Worm (Caenorhabditis elegans): ENCODE measurements around the gene F21H7.2.

Gene F21H7.2

DNA sequence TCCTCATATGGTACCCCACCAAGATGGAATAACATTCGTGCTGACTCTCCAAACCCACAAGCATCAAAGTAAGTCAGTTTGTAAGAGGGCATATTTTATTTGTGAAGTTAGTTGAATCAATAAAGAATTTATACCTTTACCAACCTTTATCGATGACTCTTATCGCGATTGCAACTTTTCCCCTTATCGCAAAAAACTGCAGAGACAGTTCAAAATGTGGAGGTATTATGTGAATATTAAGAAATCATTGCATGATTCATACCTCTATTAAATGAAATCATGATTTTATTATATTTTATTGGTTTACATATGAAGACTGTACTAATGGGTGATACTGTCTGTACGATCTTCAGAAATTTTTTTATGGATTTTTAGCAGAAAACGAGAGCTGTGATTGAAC is 2.4 kb upstream of the F21H7.2 start, which contains the start of gene gst-22:
gst-22 (minus strand) TSS at position 103 of the 400 bp plus-strand sequence.
- no peak for TF ChIP-seq unc-62 (GFP tag; optimal IDR thresholded peaks at IDR 0.05)

DNA sequence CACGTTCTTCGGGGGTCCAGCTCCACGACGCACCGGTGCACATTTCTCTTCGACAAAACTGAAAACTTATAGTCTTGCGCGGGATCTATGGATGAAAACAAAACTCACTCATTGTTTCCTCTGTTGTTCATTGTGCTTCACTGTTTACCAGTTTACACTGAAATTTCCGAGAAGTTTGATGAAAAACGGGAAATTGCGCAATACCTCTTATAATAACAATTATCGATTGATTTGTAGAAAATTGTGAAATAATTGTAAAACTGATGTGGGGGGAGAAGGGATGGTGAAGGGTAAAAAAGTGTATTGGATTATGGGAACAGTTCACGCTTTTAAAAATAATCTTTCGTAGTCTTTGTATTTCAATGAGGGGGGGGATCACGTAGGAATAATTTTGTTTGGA is 357 bp downstream of the F21H7.2 start:
- no peak for TF ChIP-seq unc-62 (GFP tag; optimal IDR thresholded peaks at IDR 0.05)

DNA sequence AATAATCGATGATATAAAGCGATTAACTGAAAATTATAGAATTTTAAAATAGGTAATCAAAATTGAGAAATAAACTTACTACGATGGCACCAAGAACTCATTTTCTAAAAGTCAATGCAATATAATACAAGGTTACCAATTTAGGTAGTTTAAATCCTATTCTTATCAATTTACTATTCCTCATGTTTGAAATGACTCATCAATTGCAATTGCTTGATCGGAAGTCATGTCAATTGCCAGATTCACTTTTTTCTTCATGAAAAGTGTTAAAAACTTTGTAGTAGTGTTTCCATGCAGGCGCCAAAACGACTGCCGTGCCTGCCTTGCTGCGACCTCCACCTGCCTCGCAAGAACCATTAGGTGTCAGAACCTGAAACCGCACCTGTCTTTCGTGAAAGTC is 3.2 kb downstream of the F21H7.2 start, which contains the start of gene F11A5.13:
F11A5.13 (minus strand) TSS at position 101 of the 400 bp plus-strand sequence.
- no peak for TF ChIP-seq unc-62 (GFP tag; optimal IDR thresholded peaks at IDR 0.05)

DNA sequence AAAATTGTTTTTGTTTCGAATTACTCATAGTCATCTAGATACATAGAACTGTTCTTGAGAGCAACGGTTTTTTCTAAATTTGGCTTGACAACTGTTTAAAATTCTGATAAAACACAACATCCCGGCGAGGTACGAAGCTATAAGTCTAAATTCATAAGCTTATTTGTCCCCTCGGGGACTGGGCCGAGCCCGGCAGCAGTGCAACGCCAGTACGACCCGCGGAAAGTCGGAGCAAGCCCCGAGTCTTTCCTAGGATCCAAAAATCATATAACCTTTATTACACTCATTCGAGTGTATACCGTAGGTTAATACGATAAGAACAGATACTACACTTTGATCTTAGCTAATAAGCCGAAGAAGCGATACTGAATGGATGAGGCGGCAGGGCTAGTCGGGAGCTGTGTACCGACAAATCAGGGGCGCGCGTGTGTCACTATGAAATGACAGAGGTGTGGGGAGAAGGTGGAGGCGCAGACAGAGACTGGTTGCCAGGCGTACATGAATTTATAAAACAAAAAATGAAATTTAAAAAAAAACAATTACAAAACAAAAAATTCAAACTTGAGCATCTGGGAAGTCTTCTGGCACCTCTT is 4.2 kb downstream of the F21H7.2 start:
- no peak for TF ChIP-seq unc-62 (GFP tag; optimal IDR thresholded peaks at IDR 0.05)

DNA sequence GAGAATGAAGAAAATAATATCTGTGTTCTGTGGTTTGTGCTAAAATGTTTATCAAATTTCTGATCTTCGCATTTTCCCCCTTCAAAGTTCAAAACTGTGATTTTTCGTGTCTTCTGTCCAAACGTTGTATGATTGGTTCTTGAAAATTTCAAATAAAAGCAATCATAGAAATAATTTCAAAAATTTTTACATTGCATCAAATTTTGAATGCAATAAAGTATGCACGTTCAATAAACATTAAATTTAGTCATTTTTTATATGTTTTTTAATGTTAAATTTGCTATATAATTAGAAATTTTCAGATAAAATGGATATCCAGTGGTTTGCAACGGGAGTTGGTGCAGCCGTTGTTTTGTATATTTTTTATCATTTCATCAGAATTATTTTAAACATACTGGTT is 5.8 kb downstream of the F21H7.2 start, which contains the start of gene stdh-2:
stdh-2 (plus strand) TSS at position 301 of the 400 bp plus-strand sequence.
- no peak for TF ChIP-seq unc-62 (GFP tag; optimal IDR thresholded peaks at IDR 0.05)

DNA sequence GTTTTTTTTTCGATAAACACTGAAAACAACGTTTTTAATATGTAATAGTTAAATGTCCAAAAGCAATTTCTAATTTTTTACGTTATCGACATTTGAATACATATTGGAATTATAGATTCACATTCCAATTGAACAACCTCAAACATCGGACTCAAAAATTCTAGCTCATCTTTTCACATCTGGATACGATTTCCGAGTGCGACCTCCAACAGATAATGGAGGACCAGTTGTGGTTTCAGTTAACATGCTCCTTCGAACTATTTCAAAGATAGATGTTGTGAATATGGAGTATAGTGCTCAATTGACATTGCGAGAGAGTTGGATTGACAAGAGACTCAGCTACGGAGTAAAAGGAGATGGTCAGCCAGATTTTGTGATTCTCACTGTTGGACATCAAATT is 9.8 kb downstream of the F21H7.2 start:
- TF ChIP-seq unc-62 (GFP tag; optimal IDR thresholded peaks at IDR 0.05) = no peak

DNA sequence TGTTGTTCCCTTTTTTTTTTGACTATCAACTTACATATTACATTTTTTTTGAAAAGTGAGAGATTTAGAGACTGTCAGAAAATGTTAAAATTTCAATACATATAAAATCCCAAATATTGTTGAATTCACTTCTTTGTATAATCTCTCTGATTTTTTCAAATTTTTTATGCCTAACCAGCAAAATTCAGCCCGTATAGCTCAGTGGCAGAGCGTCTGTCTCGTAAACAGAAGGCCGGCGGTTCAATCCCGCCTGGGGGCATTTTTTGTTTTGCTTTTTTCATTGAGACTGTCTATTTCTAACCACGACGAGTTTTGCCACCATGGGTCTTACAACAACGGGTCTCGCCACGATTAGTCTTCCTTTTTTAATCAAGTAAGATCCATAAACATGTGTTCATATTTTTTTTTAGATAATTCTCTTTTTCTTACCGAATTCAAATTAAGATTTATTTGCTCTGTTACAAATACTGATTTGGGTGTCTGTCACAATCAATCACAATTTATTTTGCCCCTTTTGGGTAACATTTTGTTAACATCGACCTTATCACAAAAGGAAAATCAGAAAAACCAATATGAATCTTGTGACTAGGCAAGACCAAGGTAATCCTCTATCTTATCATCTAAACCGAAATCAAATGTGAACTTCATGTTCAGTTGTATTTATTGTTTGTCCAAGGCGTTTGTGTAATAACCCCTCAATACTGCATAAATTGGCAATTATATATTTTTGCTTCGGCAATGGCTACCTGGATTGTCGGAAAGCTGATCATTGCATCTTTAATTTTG is 10.6 kb downstream of the F21H7.2 start, which contains the start of gene glc-1:
glc-1 (plus strand) TSS at position 663 of the 786 bp plus-strand sequence.
- no peak for TF ChIP-seq unc-62 (GFP tag; optimal IDR thresholded peaks at IDR 0.05)

DNA sequence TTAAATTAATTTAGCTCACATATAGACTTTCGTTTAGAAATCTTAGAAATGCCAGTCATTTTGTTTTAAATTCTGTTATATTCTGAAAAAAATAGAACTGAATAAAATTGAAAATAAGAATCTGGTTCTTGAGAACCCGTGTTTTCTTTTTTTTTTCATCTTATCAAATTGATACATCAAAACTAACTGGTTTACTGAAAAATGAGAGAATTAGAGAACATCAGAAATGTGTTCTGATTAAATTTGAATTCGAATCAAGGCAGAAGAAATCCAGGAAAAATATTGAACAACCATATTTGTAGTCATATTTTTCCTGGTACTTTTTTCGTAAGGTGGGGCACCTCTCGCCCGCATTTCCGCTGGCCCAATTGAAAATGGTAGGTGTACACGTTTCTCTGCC is 11.3 kb downstream of the F21H7.2 start, which contains the start of gene F11A5.15:
F11A5.15 (minus strand) TSS at position 101 of the 400 bp plus-strand sequence.
- TF ChIP-seq unc-62 (GFP tag; optimal IDR thresholded peaks at IDR 0.05) = no peak

DNA sequence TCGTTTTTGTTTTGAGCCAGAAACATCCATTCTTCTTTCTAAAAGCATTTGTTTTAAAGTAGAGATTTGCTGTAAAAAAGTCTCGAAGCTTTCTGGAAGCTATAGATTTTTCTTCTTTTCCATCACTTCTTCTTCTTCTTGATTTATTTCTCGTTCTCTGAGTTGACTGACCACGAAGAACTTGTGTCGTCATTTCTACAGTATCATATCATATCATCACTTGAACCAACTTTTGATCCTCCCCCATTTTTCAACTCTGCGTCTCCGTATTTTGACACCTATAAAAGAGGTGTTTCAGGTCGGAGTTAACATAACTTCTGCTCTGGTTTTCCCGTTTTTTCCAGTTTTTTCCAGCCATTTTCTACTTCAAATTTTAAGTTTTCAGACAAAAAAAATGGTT is 15.3 kb downstream of the F21H7.2 start, which contains the start of gene F11A5.9:
F11A5.9 (plus strand) TSS at position 386 of the 400 bp plus-strand sequence.
- no peak for TF ChIP-seq unc-62 (GFP tag; optimal IDR thresholded peaks at IDR 0.05)

DNA sequence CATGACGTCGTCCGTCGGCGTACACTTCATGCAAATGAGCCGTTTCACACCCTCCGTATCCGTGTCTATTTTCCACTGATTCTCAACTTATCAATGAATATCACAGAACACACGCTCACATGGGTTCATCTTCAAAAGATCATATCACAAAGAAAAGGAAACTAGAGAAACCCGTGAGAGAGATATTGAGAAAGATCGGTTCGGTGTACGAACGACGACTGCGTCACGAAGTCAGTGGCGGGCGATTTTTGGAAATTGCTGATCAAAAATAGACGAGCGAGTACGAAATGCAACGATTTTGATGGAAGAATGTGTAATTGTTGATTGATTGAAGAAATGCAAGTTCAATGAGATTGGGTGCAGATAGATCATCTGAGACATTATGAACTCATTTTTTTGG is 16.5 kb downstream of the F21H7.2 start:
- no peak for TF ChIP-seq unc-62 (GFP tag; optimal IDR thresholded peaks at IDR 0.05)

DNA sequence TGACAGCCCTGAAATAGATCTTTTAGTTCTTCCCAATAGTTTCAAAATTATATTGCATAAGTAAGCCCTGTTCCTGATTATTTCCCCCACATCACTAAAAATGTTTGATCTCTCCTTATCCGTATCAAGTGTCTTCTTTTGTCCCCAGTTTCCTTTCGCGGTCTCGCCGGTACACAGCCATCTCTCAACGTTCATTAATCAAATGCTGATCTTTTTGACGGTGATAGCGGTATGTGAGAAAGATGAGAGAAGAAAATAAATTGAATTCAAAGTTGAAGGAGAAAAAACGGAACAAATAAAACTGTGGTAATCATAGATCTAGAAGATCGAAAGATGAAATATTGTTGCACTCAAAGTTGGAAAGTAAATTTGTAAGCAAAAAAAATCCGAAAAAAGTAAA is 18.1 kb downstream of the F21H7.2 start:
- TF ChIP-seq unc-62 (GFP tag; optimal IDR thresholded peaks at IDR 0.05) = no peak

DNA sequence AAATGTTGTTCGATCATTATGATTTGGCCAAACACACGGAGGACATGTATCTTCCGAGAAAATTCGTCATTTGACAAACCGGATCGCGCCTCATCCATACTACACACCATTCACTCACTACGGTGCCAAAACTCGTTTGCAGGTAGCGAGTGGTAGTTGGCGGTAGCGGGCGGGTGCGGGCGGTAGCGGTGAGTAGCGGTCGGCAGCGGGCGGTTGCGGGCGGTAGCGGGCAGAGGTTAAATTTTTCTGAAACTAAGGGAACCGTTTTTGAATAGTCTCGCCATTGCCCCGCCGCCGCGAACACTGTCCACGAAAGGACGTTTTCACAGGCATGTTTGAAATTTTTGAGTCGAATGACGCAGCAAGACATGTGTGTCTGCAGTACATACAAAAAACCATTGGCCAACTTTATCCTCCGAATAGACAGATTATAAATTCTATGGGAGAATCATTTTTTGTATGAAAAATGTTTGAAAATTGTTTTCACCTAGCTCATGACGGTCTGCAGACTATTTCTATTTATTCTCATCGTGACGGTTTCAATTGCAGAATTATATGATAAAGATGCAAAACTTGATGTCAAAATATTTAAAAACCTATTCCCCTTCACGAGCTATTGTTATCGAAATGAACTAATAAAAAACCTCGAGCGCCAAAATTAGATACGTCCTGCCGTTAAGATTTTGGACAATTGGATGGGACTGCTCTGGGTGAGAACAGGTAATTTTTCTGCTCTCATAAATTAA is 19.4 kb downstream of the F21H7.2 start, which contains the start of gene F11A5.16:
F11A5.16 (plus strand) TSS at position 696 of the 746 bp plus-strand sequence.
- TF ChIP-seq unc-62 (GFP tag; optimal IDR thresholded peaks at IDR 0.05) = no peak

DNA sequence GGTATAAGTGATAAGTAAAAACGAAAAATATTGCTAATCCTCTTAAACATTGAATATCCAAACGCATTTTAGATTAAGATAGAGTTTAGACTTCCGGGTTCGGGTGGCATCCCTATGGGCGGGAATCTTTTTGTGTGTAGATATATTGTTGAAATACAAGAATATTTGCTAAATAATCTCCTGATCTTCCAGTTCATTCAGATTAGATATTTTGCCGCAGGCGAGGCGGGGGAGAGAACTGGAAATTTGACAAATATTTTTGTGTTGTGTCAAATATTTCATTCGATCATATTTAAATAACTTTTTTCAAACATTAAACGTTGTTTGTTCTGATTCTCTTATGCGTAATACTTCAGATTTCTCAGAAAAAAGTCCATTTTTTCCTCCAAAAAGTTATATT is 20.0 kb downstream of the F21H7.2 start, which contains the start of gene oac-15:
oac-15 (minus strand) TSS at position 101 of the 400 bp plus-strand sequence.
- no peak for TF ChIP-seq unc-62 (GFP tag; optimal IDR thresholded peaks at IDR 0.05)

DNA sequence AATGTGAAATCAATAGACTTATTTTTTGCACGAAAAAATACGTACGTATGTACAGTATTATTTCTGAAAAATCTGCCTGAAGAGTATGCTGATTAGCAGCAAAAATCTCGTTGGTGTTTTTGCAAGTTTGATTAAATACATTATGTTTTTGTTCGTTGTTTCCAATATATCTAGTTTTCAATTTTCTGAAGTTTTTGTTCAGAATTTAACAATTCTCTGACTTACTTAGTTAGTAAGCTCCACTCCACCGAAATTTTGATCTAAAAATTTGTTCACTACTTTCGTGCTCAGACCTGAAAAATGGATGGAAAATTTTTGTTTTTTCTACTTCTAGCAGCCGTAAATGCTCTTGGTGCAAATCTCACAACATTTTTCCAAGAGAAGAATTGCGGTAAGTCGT is 24.9 kb downstream of the F21H7.2 start, which contains the start of gene irld-26:
irld-26 (plus strand) TSS at position 301 of the 400 bp plus-strand sequence.
- no peak for TF ChIP-seq unc-62 (GFP tag; optimal IDR thresholded peaks at IDR 0.05)

DNA sequence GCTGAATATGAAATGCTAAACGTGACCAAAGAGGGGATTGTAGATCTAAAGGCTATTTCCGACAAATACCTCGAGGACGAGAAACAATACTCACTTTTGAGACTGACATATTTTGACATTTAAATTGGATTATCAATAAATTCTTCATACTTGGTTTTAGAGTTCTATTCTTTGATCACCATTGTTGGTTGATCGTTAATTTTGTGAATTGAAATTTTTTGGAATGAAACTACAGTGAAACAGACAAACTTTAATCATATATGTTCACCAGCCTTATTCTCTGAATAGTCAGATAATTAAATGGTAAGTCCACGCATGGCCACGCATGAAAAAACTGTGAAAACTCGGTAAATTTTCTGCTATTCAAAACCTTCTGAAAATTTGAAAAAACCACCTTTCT is 27.2 kb downstream of the F21H7.2 start, which contains the start of gene F11A5.18:
F11A5.18 (plus strand) TSS at position 301 of the 400 bp plus-strand sequence.
- TF ChIP-seq unc-62 (GFP tag; optimal IDR thresholded peaks at IDR 0.05) = no peak

DNA sequence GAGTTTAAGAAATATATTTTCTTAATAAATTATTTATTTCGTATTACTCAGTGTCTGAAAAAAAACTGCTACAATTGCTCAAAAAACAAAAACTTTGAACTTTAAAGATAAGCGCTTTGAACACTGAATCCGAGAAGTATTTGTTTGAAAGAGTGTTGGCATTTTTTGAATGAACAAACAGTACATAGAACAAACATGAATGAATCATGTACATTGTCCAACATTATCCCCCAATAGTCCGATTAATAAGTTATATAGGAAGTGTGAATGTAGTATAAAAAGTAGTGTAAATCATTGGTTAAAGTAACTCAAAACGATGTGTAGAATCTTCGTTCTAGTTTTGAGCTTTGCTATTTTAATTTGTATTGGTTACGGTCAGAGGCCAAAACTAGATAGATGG is 28.1 kb downstream of the F21H7.2 start, which contains the start of gene F11A5.17:
F11A5.17 (plus strand) TSS at position 301 of the 400 bp plus-strand sequence.
- TF ChIP-seq unc-62 (GFP tag; optimal IDR thresholded peaks at IDR 0.05) = no peak
